Worm (Caenorhabditis elegans): ENCODE results near the gene T06D4.2.

Gene T06D4.2

ce11 chrII:3346328-3346780 lies 39.4 kb downstream of the T06D4.2 start, which contains the start of gene bath-30 (continued):
- TF ChIP-seq zfh-2 (GFP tag; conservative IDR thresholded peaks at IDR 0.05) (no peak), F49E8.2 (tag; optimal IDR thresholded peaks at IDR 0.05; ENCODE audit: insufficient read depth) (peak; percentile 13), aptf-2 (GFP tag; conservative IDR thresholded peaks at IDR 0.05) (no peak), lir-1 (GFP tag; conservative IDR thresholded peaks at IDR 0.05) (no peak), atf-7 (tag; optimal IDR thresholded peaks at IDR 0.05) (no peak), ztf-18 (tag; optimal IDR thresholded peaks at IDR 0.05) (no peak), Y56A3A.18 (GFP tag; IDR thresholded peaks at IDR 0.05) (no peak), C06A6.2 (GFP tag; conservative IDR thresholded peaks at IDR 0.05) (no peak), chd-7 (tag; optimal IDR thresholded peaks at IDR 0.05) (no peak), B0019.2 (GFP tag; conservative IDR thresholded peaks at IDR 0.05) (no peak)

ce11 chrII:3344917-3345316 lies 40.8 kb downstream of the T06D4.2 start, which contains the start of gene bath-28:
bath-28 (minus strand) TSS chrII:3344967.
- no peak for TF ChIP-seq B0336.3 (GFP tag; IDR thresholded peaks at IDR 0.05)
- TF ChIP-seq F22D6.2 (tag; optimal IDR thresholded peaks at IDR 0.05): no peak
- TF ChIP-seq attf-5 (GFP tag; optimal IDR thresholded peaks at IDR 0.05): no peak
- no peak for TF ChIP-seq zim-3 (tag; optimal IDR thresholded peaks at IDR 0.05)
- TF ChIP-seq sdz-38 (tag; optimal IDR thresholded peaks at IDR 0.05): no peak
- no peak for TF ChIP-seq ets-4 (GFP tag; optimal IDR thresholded peaks at IDR 0.05)
- no peak for TF ChIP-seq let-526 (GFP tag; IDR thresholded peaks at IDR 0.05)
- no peak for TF ChIP-seq lin-54 (GFP tag; optimal IDR thresholded peaks at IDR 0.05)
- TF ChIP-seq lsl-1 (GFP tag; optimal IDR thresholded peaks at IDR 0.05): peak; percentile 72
- TF ChIP-seq madf-6 (GFP tag; IDR thresholded peaks at IDR 0.05): peak; percentile 54; the same call in 1 of the 2 replicates
- TF ChIP-seq D2030.7 (GFP tag; IDR thresholded peaks at IDR 0.05): peak; percentile 36; the same call in 1 of the 2 replicates
- no peak for TF ChIP-seq C17E4.6 (GFP tag; IDR thresholded peaks at IDR 0.05)
- TF ChIP-seq ztf-6 (GFP tag; IDR thresholded peaks at IDR 0.05): no peak

- TF ChIP-seq lag-1 (GFP tag; IDR thresholded peaks at IDR 0.05): no peak
- no peak for TF ChIP-seq F39B2.1 (GFP tag; IDR thresholded peaks at IDR 0.05)
These were observed 42.0 kb downstream of the T06D4.2 start, which contains the start of gene F14D2.15 for ce11 chrII:3343714-3344113. F14D2.15 (minus strand) TSS chrII:3343814.

- TF ChIP-seq snpc-4 (GFP tag; optimal IDR thresholded peaks at IDR 0.05) (no peak), snpc-4 (tag; optimal IDR thresholded peaks at IDR 0.05) (no peak), T26A5.8 (tag; optimal IDR thresholded peaks at IDR 0.05) (no peak), lsl-1 (GFP tag; optimal IDR thresholded peaks at IDR 0.05) (peak; percentile 68), hlh-26 (GFP tag; conservative IDR thresholded peaks at IDR 0.05) (no peak), F22D6.2 (tag; optimal IDR thresholded peaks at IDR 0.05) (no peak), F57C9.4 (tag; optimal IDR thresholded peaks at IDR 0.05) (no peak), sptf-2 (GFP tag; optimal IDR thresholded peaks at IDR 0.05) (no peak), ceh-58 (GFP tag; IDR thresholded peaks at IDR 0.05) (no peak), ztf-25 (GFP tag; IDR thresholded peaks at IDR 0.05) (no peak), egl-44 (GFP tag; IDR thresholded peaks at IDR 0.05) (no peak), ama-1 (optimal IDR thresholded peaks at IDR 0.05) (no peak), ama-1 (GFP tag; optimal IDR thresholded peaks at IDR 0.05) (no peak), B0019.2 (GFP tag; conservative IDR thresholded peaks at IDR 0.05) (no peak), madf-3 (GFP tag; IDR thresholded peaks at IDR 0.05) (0 out of 2 replicates have a peak, but pooled peaks have one; percentile 21), nhr-80 (tag; optimal IDR thresholded peaks at IDR 0.05) (no peak), nhr-90 (tag; optimal IDR thresholded peaks at IDR 0.05) (no peak)
These were observed 43.7 kb downstream of the T06D4.2 start, which contains the start of gene F14D2.11 for ce11 chrII:3341989-3342388. F14D2.11 (minus strand) TSS chrII:3342089.
